Worm (Caenorhabditis elegans) whole organism, L3 larva: ENCODE data around the gene gck-4.
A peak's percentile ranks its signal among the peaks of the same experiment; 100 is the strongest.

Source experiments
- ama-1 ChIP-seq: fragments of 150-350 bp; optimal IDR thresholded peaks from 2 replicates; lab custom pipeline; 2018
- ceh-16 ChIP-seq: sonication (generic microtip); optimal IDR thresholded peaks from 2 replicates; lab custom pipeline; 2017; ENCODE audit warnings: missing biosample characterization, missing genetic modification characterization
- ceh-9 ChIP-seq: sonication (generic microtip); optimal IDR thresholded peaks from 2 replicates; lab custom pipeline; 2018; ENCODE audit warnings: missing biosample characterization, missing genetic modification characterization
- daf-12 ChIP-seq: fragments of 150-350 bp; optimal IDR thresholded peaks from 2 replicates; lab custom pipeline; 2014; ENCODE audit warnings: missing biosample characterization, missing genetic modification reagents, missing genetic modification characterization
- elt-2 ChIP-seq: sonication (generic microtip); optimal IDR thresholded peaks from 2 replicates; lab custom pipeline; 2016; ENCODE audit warnings: missing genetic modification reagents, mild to moderate bottlenecking, missing genetic modification characterization, missing compliant biosample characterization
- elt-3 ChIP-seq, 3 experiments: fragments of 150-350 bp in 1 of 3; sonication (generic microtip) in 2 of 3; optimal IDR thresholded peaks; 2 replicates in 2 of 3; 4 replicates in 1 of 3; lab custom pipeline; 2014 to 2017; ENCODE audit warnings: missing biosample characterization in 3 of 3, missing genetic modification characterization in 3 of 3
- eor-1 ChIP-seq, 2 experiments: fragments of 150-350 bp; optimal IDR thresholded peaks; 2 replicates each; lab custom pipeline; 2014 to 2018; ENCODE audit warnings: missing biosample characterization in 2 of 2, missing genetic modification characterization in 2 of 2
- fkh-10 ChIP-seq: sonication (generic microtip); optimal IDR thresholded peaks from 2 replicates; lab custom pipeline; 2017; ENCODE audit warnings: missing biosample characterization, missing genetic modification reagents, missing genetic modification characterization
- fkh-2 ChIP-seq: fragments of 150-350 bp; optimal IDR thresholded peaks from 2 replicates; lab custom pipeline; 2014; ENCODE audit warnings: missing biosample characterization, missing genetic modification reagents, missing genetic modification characterization
- fos-1 ChIP-seq: fragments of 150-350 bp; optimal IDR thresholded peaks from 2 replicates; lab custom pipeline; 2014; ENCODE audit warnings: missing biosample characterization, missing genetic modification characterization
- hmg-11 ChIP-seq: sonication (generic microtip); optimal IDR thresholded peaks from 2 replicates; lab custom pipeline; 2016; ENCODE audit warnings: missing genetic modification characterization, missing compliant biosample characterization
- jun-1 ChIP-seq: fragments of 150-350 bp; optimal IDR thresholded peaks from 2 replicates; lab custom pipeline; 2014; ENCODE audit warnings: missing biosample characterization, missing genetic modification reagents, missing genetic modification characterization
- lin-39 ChIP-seq: fragments of 150-350 bp; optimal IDR thresholded peaks from 2 replicates; lab custom pipeline; 2018; ENCODE audit warnings: missing biosample characterization, missing genetic modification reagents, missing genetic modification characterization
- mdl-1 ChIP-seq: fragments of 150-350 bp; optimal IDR thresholded peaks from 2 replicates; lab custom pipeline; 2014; ENCODE audit warnings: missing biosample characterization, missing genetic modification characterization
- mml-1 ChIP-seq: fragments of 150-350 bp; sonication (generic microtip); optimal IDR thresholded peaks from 3 replicates; lab custom pipeline; 2014; ENCODE audit warnings: missing biosample characterization, missing genetic modification characterization
- nfya-1 ChIP-seq: sonication (generic microtip); optimal IDR thresholded peaks from 2 replicates; lab custom pipeline; 2017; ENCODE audit warnings: missing genetic modification characterization, mild to moderate bottlenecking, missing compliant biosample characterization, antibody characterized with exemption, moderate library complexity; ENCODE audit not compliant: insufficient read depth
- nhr-23 ChIP-seq: fragments of 150-350 bp; optimal IDR thresholded peaks from 2 replicates; lab custom pipeline; 2014; ENCODE audit warnings: missing biosample characterization, missing genetic modification reagents, missing genetic modification characterization
- nhr-28 ChIP-seq: fragments of 150-350 bp; optimal IDR thresholded peaks from 2 replicates; lab custom pipeline; 2014; ENCODE audit warnings: missing biosample characterization, missing genetic modification characterization
- nhr-43 ChIP-seq: sonication (generic microtip); optimal IDR thresholded peaks from 2 replicates; lab custom pipeline; 2016; ENCODE audit warnings: mild to moderate bottlenecking, missing genetic modification characterization, missing compliant biosample characterization; ENCODE audit not compliant: poor library complexity, severe bottlenecking
- nhr-76 ChIP-seq: fragments of 150-350 bp; sonication (generic microtip); optimal IDR thresholded peaks from 5 replicates; lab custom pipeline; 2014; ENCODE audit warnings: missing biosample characterization, missing genetic modification characterization
- pha-4 ChIP-seq: fragments of 150-350 bp; optimal IDR thresholded peaks from 2 replicates; lab custom pipeline; 2014; ENCODE audit warnings: missing biosample characterization, missing genetic modification reagents, missing genetic modification characterization
- pqm-1 ChIP-seq: fragments of 150-350 bp; optimal IDR thresholded peaks from 2 replicates; lab custom pipeline; 2017; ENCODE audit warnings: missing biosample characterization, missing genetic modification characterization, inconsistent platforms
- sea-2 ChIP-seq: fragments of 150-350 bp; sonication (generic microtip); optimal IDR thresholded peaks from 4 replicates; lab custom pipeline; 2014; ENCODE audit warnings: missing biosample characterization, missing genetic modification reagents, missing genetic modification characterization
- tbx-2 ChIP-seq: sonication (generic microtip); optimal IDR thresholded peaks from 2 replicates; lab custom pipeline; 2016; ENCODE audit warnings: mild to moderate bottlenecking, missing genetic modification characterization, missing compliant biosample characterization
- unc-39 ChIP-seq: sonication (generic microtip); optimal IDR thresholded peaks from 4 replicates; lab custom pipeline; 2017; ENCODE audit warnings: missing biosample characterization, missing genetic modification characterization
- unc-62 ChIP-seq: fragments of 150-350 bp; sonication (generic microtip); optimal IDR thresholded peaks from 4 replicates; lab custom pipeline; 2014; ENCODE audit warnings: missing biosample characterization, missing genetic modification reagents, missing genetic modification characterization
- zag-1 ChIP-seq: fragments of 150-350 bp; optimal IDR thresholded peaks from 2 replicates; lab custom pipeline; 2014; ENCODE audit warnings: missing biosample characterization, missing genetic modification characterization
- ztf-11 ChIP-seq: fragments of 150-350 bp; optimal IDR thresholded peaks from 2 replicates; lab custom pipeline; 2014; ENCODE audit warnings: missing biosample characterization, missing genetic modification characterization
- ztf-4 ChIP-seq: fragments of 150-350 bp; optimal IDR thresholded peaks from 2 replicates; lab custom pipeline; 2014; ENCODE audit warnings: missing biosample characterization, missing genetic modification characterization

Gene gck-4

DNA sequence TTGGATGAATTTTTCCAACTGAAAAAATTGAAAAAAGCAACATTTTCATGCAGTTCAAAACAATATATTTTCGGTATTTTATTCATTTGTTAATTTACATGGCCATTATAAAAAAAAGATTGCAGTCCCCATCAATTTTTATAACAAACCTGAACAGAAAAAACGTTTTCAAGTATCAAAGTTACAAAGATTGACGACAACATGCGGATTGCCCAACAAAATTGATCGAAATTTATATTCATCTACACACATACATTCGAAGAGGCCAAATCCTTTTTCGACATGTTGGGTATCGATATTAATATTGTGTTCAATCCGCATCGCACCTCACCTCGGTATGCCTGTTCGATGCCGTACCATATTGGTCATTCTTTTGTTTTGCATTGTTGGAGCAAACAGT, 36.9 kb downstream of the gck-4 start, which contains the start of gene K11E4.1:
Gene K11E4.1 (plus strand): TSS at position 301 of the 400 bp plus-strand sequence.
- TF ChIP-seq ztf-4 (tag; lab: Kevin White, UChicago) (no peak), mdl-1 (no peak), nhr-28 (tag; lab: Kevin White, UChicago) (no peak), fos-1 (tag; lab: Kevin White, UChicago) (no peak), nhr-23 (tag; lab: Kevin White, UChicago) (no peak), ceh-16 (no peak), unc-39 (tag; lab: Kevin White, UChicago) (no peak), ceh-9 (tag; lab: Kevin White, UChicago) (no peak), pqm-1 (tag; lab: Kevin White, UChicago) (no peak), daf-12 (tag; lab: Kevin White, UChicago) (no peak), sea-2 (no peak), unc-62 (GFP tag; lab: Kevin White, UChicago) (no peak), zag-1 (tag; lab: Kevin White, UChicago) (no peak)

DNA sequence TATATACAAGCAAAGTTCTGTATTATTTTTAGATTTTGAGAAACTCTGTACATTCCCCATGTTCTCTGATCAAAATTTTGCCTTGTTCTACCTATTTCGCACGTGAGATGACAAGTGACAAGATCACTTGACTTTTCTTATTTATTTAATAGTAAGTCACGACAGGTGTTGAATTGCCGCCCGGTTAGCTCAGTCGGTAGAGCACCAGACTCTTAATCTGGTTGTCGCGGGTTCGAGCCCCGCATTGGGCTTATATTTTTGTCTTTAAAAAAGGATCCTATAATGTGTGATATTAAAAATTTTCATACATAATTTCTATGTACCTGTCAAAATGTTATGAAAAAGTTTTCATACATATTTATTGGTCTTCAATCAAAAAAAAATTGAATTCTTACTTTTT, 37.7 kb downstream of the gck-4 start:
- TF ChIP-seq elt-2 (tag; lab: Kevin White, UChicago) = peak; percentile 11
- no peak for TF ChIP-seq fkh-2 (tag; lab: Kevin White, UChicago)
- no peak for TF ChIP-seq sea-2

DNA sequence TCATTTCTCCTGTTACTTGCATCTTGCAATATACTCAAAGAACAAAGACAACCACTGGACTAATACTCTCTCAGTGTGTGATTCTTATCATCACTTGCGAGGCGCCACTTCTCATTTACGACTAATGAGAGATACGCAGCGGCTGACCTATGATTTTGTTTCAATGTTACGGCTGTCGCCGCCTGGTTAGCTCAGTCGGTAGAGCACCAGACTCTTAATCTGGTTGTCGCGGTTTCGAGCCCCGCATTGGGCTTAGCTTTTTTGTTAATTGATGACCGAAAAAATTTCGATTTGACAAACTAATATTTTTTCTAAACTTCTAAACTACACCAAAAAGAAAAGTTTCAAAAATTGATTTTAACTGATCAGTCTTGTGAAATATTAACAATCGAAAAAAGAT, 39.3 kb downstream of the gck-4 start:
- TF ChIP-seq pqm-1 (tag; lab: Kevin White, UChicago) (peak; percentile 6), elt-2 (tag; lab: Kevin White, UChicago) (peak; percentile 38), hmg-11 (no peak), pha-4 (tag; lab: Kevin White, UChicago) (peak; percentile 8), nhr-43 (tag; lab: Kevin White, UChicago) (peak; percentile 45)

DNA sequence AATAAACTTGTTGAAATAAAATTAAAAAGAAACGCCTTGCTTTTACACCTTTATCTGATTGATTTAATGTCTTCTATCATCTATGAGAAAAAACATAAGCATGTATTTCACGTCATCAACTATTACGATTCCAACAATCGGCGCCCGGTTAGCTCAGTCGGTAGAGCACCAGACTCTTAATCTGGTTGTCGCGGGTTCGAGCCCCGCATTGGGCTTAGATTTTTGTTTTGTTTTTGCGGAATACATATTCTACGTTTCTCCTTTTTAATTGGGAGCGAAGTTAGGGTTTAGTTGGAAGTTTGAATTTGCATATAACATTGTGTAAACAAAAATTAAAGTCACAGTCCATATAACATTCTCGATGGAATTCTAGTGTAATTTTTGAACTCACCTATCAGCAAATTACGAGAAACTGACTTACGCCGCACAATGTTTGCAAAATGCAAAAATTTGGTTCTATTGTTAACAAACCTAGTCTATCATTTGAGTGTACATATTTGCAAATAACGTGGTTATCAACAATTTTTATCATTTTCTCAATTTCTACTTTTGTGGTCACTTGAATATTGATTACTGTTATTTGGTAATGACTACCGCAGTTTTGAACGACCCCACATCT, 40.2 kb downstream of the gck-4 start, which contains the start of gene shc-3:
Gene shc-3 (plus strand): TSS at position 484 of the 619 bp plus-strand sequence.
- TF ChIP-seq lin-39 (tag; lab: Kevin White, UChicago) (no peak), elt-2 (tag; lab: Kevin White, UChicago) (peak; percentile 19), pha-4 (tag; lab: Kevin White, UChicago) (peak; percentile 10), nfya-1 (tag; lab: Kevin White, UChicago) (peak; percentile 2)

DNA sequence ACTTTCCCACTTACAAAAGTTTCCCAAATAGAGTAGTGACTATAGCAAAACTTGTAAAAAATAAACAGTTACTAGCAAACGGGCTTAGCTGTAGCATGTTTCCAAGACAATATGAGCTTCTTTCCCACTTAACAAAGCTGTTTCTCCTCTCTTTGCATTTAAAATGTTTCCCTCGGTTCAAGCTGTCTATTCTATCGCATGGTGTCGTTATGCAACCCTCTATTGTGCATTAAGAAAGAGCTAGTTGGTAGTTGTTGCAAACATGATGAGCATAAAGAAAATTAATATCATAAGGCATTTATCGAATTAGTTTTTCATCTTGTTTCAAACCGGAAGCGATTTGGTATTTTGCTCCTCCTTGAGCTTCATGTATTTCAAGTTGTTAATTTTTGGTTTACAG, 45.8 kb downstream of the gck-4 start, which contains the start of gene poml-1:
Gene poml-1 (minus strand): TSS at position 101 of the 400 bp plus-strand sequence.
- no peak for TF ChIP-seq unc-39 (tag; lab: Kevin White, UChicago)
- no peak for TF ChIP-seq tbx-2 (tag; lab: Kevin White, UChicago)
- no peak for TF ChIP-seq elt-2 (tag; lab: Kevin White, UChicago)
- no peak for TF ChIP-seq jun-1 (tag; lab: Kevin White, UChicago)
- no peak for TF ChIP-seq fkh-10
- TF ChIP-seq eor-1 (tag; optimal IDR thresholded peaks at IDR 0.05; lab: Kevin White, UChicago) = no peak
- no peak for TF ChIP-seq mml-1 (tag; lab: Kevin White, UChicago)
- TF ChIP-seq ztf-11 (tag; lab: Kevin White, UChicago) = no peak

DNA sequence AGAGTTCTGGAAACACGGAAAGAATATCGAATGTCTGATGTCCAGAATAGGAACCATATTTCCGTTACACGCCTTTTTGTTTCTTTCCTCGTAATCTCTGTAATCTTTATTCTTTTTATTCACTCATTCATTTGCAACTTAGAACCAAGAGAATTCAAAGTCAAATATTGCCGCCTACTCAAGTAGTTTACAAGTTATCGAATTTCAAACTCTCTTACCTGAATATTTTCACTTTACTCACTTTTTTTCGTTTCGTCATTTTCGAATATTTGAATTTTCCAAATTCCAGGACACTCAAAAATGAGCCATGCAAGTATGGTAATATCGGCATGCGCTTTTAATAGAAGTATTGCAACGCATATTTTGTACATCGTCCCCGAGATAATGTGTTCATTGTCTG, 47.4 kb downstream of the gck-4 start, which contains the start of gene K11E4.6:
Gene K11E4.6 (plus strand): TSS at position 301 of the 400 bp plus-strand sequence.
- TF ChIP-seq sea-2 (no peak), nhr-28 (tag; lab: Kevin White, UChicago) (no peak), ama-1 (lab: Kevin White, UChicago) (no peak), nhr-76 (tag; lab: Kevin White, UChicago) (no peak)

DNA sequence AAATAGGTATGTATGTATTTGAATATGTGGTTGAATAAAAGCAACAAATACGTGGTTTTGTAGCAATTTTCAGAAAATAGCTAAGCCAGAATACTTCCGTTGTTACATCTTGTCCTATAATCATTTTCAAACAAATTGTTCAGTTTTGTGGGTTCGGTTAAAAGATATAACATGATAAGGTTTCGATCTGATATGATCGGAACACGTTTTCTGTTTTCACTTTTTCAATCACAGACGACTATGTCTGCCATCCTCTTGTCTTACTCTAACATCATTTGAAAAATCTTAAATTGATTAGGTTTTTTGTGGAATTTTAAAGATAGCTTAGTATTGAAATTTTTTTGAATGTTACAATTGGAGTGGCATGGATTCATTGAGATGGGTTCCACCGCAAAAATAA, 49.3 kb downstream of the gck-4 start:
- TF ChIP-seq elt-3 (tag; optimal IDR thresholded peaks at IDR 0.05; lab: Kevin White, UChicago) = peak in 1 of 3 experiments; percentile 68
- no peak for TF ChIP-seq eor-1 (tag; optimal IDR thresholded peaks at IDR 0.05; lab: Kevin White, UChicago)
